Worm (Caenorhabditis elegans) whole organism, L2 larva: ENCODE results near the gene msp-56.
A peak's percentile ranks its signal among the peaks of the same experiment; 100 is the strongest.

Source experiments
- C34F6.9 ChIP-seq: fragments of 150-350 bp; optimal IDR thresholded peaks from 2 replicates; lab custom pipeline; 2014; ENCODE audit warnings: missing biosample characterization, missing genetic modification characterization
- F13H6.1 ChIP-seq: sonication (generic microtip); optimal IDR thresholded peaks from 2 replicates; lab custom pipeline; 2016; ENCODE audit warnings: missing genetic modification characterization, missing compliant biosample characterization
- Y55F3AM.14 ChIP-seq: fragments of 200-800 bp; sonication (Bioruptor generic); optimal IDR thresholded peaks from 2 replicates; lab custom pipeline; 2018; ENCODE audit warnings: mild to moderate bottlenecking, missing genetic modification characterization, missing compliant biosample characterization
- ZK546.5 ChIP-seq: sonication (generic microtip); optimal IDR thresholded peaks from 2 replicates; lab custom pipeline; 2017; ENCODE audit warnings: missing biosample characterization, missing genetic modification characterization
- alr-1 ChIP-seq: fragments of 150-350 bp; optimal IDR thresholded peaks from 2 replicates; lab custom pipeline; 2014; ENCODE audit warnings: missing biosample characterization, missing genetic modification characterization
- aly-2 ChIP-seq: fragments of 150-350 bp; optimal IDR thresholded peaks from 2 replicates; lab custom pipeline; 2014; ENCODE audit warnings: missing biosample characterization, missing genetic modification characterization
- ama-1 ChIP-seq: fragments of 150-350 bp; optimal IDR thresholded peaks from 2 replicates; lab custom pipeline; 2018; ENCODE audit warnings: inconsistent platforms
- blmp-1 ChIP-seq: sonication (generic microtip); optimal IDR thresholded peaks from 2 replicates; lab custom pipeline; 2017; ENCODE audit warnings: missing genetic modification characterization, mild to moderate bottlenecking, missing compliant biosample characterization, antibody characterized with exemption, moderate library complexity; ENCODE audit not compliant: insufficient read depth
- ceh-16 ChIP-seq: fragments of 150-350 bp; optimal IDR thresholded peaks from 2 replicates; lab custom pipeline; 2014; ENCODE audit warnings: missing biosample characterization, missing genetic modification characterization
- crh-2 ChIP-seq: sonication (generic microtip); optimal IDR thresholded peaks from 2 replicates; lab custom pipeline; 2017; ENCODE audit warnings: missing biosample characterization, missing genetic modification characterization
- egl-27 ChIP-seq: sonication (generic microtip); optimal IDR thresholded peaks from 3 replicates; lab custom pipeline; 2017; ENCODE audit warnings: missing biosample characterization, missing genetic modification reagents, missing genetic modification characterization
- elt-1 ChIP-seq: fragments of 150-350 bp; optimal IDR thresholded peaks from 2 replicates; lab custom pipeline; 2014; ENCODE audit warnings: missing biosample characterization, missing genetic modification characterization
- elt-3 ChIP-seq: sonication (generic microtip); optimal IDR thresholded peaks from 2 replicates; lab custom pipeline; 2017; ENCODE audit warnings: missing biosample characterization, missing genetic modification characterization
- fos-1 ChIP-seq: fragments of 150-350 bp; optimal IDR thresholded peaks from 2 replicates; lab custom pipeline; 2014; ENCODE audit warnings: missing biosample characterization, missing genetic modification characterization
- gmeb-1 ChIP-seq: fragments of 150-350 bp; optimal IDR thresholded peaks from 2 replicates; lab custom pipeline; 2014; ENCODE audit warnings: missing biosample characterization, missing genetic modification characterization
- lin-13 ChIP-seq: fragments of 150-350 bp; optimal IDR thresholded peaks from 2 replicates; lab custom pipeline; 2014; ENCODE audit warnings: missing biosample characterization, missing genetic modification reagents, missing genetic modification characterization
- lin-39 ChIP-seq: fragments of 150-350 bp; optimal IDR thresholded peaks from 2 replicates; lab custom pipeline; 2014; ENCODE audit warnings: missing biosample characterization, missing genetic modification reagents, missing genetic modification characterization
- lsy-2 ChIP-seq, 2 experiments: fragments of 150-350 bp in 1 of 2; sonication (generic microtip) in 1 of 2; optimal IDR thresholded peaks; 2 replicates each; lab custom pipeline; 2014 to 2017; ENCODE audit warnings: missing biosample characterization in 2 of 2, missing genetic modification characterization in 2 of 2
- mbf-1 ChIP-seq: sonication (generic microtip); optimal IDR thresholded peaks from 2 replicates; lab custom pipeline; 2017; ENCODE audit warnings: missing biosample characterization, missing genetic modification characterization
- mdl-1 ChIP-seq, 2 experiments: fragments of 150-350 bp in 1 of 2; sonication (generic microtip) in 1 of 2; optimal IDR thresholded peaks; 2 replicates each; lab custom pipeline; 2017; ENCODE audit warnings: missing biosample characterization in 2 of 2, missing genetic modification characterization in 2 of 2
- nhr-11 ChIP-seq: fragments of 150-350 bp; optimal IDR thresholded peaks from 2 replicates; lab custom pipeline; 2014; ENCODE audit warnings: missing biosample characterization, missing genetic modification characterization
- nhr-12 ChIP-seq: fragments of 150-350 bp; optimal IDR thresholded peaks from 2 replicates; lab custom pipeline; 2014; ENCODE audit warnings: missing biosample characterization, missing genetic modification characterization
- nhr-129 ChIP-seq: fragments of 150-350 bp; optimal IDR thresholded peaks from 2 replicates; lab custom pipeline; 2014; ENCODE audit warnings: missing biosample characterization, missing genetic modification characterization
- nhr-21 ChIP-seq: fragments of 150-350 bp; optimal IDR thresholded peaks from 2 replicates; lab custom pipeline; 2014; ENCODE audit warnings: missing biosample characterization, missing genetic modification characterization
- nhr-237 ChIP-seq: fragments of 150-350 bp; optimal IDR thresholded peaks from 2 replicates; lab custom pipeline; 2014; ENCODE audit warnings: missing biosample characterization, missing genetic modification characterization
- nhr-25 ChIP-seq: fragments of 150-350 bp; sonication (generic microtip); optimal IDR thresholded peaks from 3 replicates; lab custom pipeline; 2014; ENCODE audit warnings: missing biosample characterization, missing genetic modification characterization
- nhr-6 ChIP-seq: fragments of 150-350 bp; optimal IDR thresholded peaks from 2 replicates; lab custom pipeline; 2014; ENCODE audit warnings: missing biosample characterization, missing genetic modification characterization
- nhr-77 ChIP-seq: fragments of 150-350 bp; optimal IDR thresholded peaks from 2 replicates; lab custom pipeline; 2014; ENCODE audit warnings: missing biosample characterization, missing genetic modification characterization
- sem-4 ChIP-seq: fragments of 150-350 bp; optimal IDR thresholded peaks from 2 replicates; lab custom pipeline; 2014; ENCODE audit warnings: missing biosample characterization, missing genetic modification reagents, missing genetic modification characterization
- skn-1 ChIP-seq: sonication (generic microtip); optimal IDR thresholded peaks from 2 replicates; lab custom pipeline; 2017; ENCODE audit warnings: missing biosample characterization, missing genetic modification characterization
- sma-3 ChIP-seq: sonication (generic microtip); optimal IDR thresholded peaks from 2 replicates; lab custom pipeline; 2016; ENCODE audit warnings: missing genetic modification reagents, missing genetic modification characterization, missing compliant biosample characterization
- sma-9 ChIP-seq, 2 experiments: fragments of 150-350 bp in 1 of 2; sonication (generic microtip) in 1 of 2; optimal IDR thresholded peaks; 2 replicates each; lab custom pipeline; 2014 to 2016; ENCODE audit warnings: missing genetic modification characterization in 2 of 2, mild to moderate bottlenecking in 1 of 2, missing biosample characterization in 1 of 2, missing compliant biosample characterization in 1 of 2, missing genetic modification reagents in 1 of 2, moderate library complexity in 1 of 2
- snpc-4 ChIP-seq: fragments of 150-350 bp; optimal IDR thresholded peaks from 2 replicates; lab custom pipeline; 2014; ENCODE audit warnings: missing biosample characterization, missing genetic modification characterization
- unc-55 ChIP-seq: fragments of 150-350 bp; sonication (generic microtip); optimal IDR thresholded peaks from 3 replicates; lab custom pipeline; 2014; ENCODE audit warnings: missing biosample characterization, missing genetic modification reagents, missing genetic modification characterization
- zag-1 ChIP-seq: fragments of 150-350 bp; optimal IDR thresholded peaks from 2 replicates; lab custom pipeline; 2014; ENCODE audit warnings: missing biosample characterization, missing genetic modification characterization
- ztf-1 ChIP-seq: fragments of 200-800 bp; sonication (Bioruptor generic); conservative IDR thresholded peaks from 2 replicates; pipeline ENCODE4 v1.3.6; 2022; ENCODE audit warnings: missing genetic modification characterization, missing compliant biosample characterization
- ztf-11 ChIP-seq: sonication (generic microtip); optimal IDR thresholded peaks from 2 replicates; lab custom pipeline; 2017; ENCODE audit warnings: missing biosample characterization, missing genetic modification characterization

Gene msp-56

ce11 chrIV:9869344-9869743, 28.0 kb downstream of the msp-56 start:
- no peak for TF ChIP-seq sem-4 (tag; lab: Kevin White, UChicago)
- TF ChIP-seq nhr-21, result no peak
- TF ChIP-seq crh-2, result no peak
- TF ChIP-seq nhr-11 (tag; lab: Kevin White, UChicago), result no peak
- no peak for TF ChIP-seq nhr-25 (tag; lab: Kevin White, UChicago)
- no peak for TF ChIP-seq nhr-12
- TF ChIP-seq alr-1 (tag; lab: Kevin White, UChicago), result no peak
- TF ChIP-seq elt-1 (tag; lab: Kevin White, UChicago), result no peak

ce11 chrIV:9872210-9872609, 30.9 kb downstream of the msp-56 start:
- TF ChIP-seq sma-9 (GFP tag; optimal IDR thresholded peaks at IDR 0.05; lab: Kevin White, UChicago), result peak; percentile 9
- no peak for TF ChIP-seq sma-9 (tag; optimal IDR thresholded peaks at IDR 0.05; lab: Kevin White, UChicago)
- peak; percentile 53 for TF ChIP-seq nhr-25 (tag; lab: Kevin White, UChicago)
- no peak for TF ChIP-seq gmeb-1 (tag; lab: Kevin White, UChicago)

ce11 chrIV:9872786-9873185, 31.4 kb downstream of the msp-56 start:
- TF ChIP-seq lsy-2 (tag; optimal IDR thresholded peaks at IDR 0.05; lab: Kevin White, UChicago), result peak in 1 of 2 experiments; percentile 34
- TF ChIP-seq nhr-237 (tag; lab: Kevin White, UChicago), result no peak
- peak; percentile 81 for TF ChIP-seq fos-1 (tag; lab: Kevin White, UChicago)
- peak; percentile 32 for TF ChIP-seq skn-1 (tag; lab: Kevin White, UChicago)
- TF ChIP-seq C34F6.9, result peak; percentile 35
- peak; percentile 9 for TF ChIP-seq unc-55 (GFP tag; lab: Kevin White, UChicago)
- no peak for TF ChIP-seq aly-2 (tag; lab: Kevin White, UChicago)
- TF ChIP-seq ztf-11 (tag; lab: Kevin White, UChicago), result no peak
- peak; percentile 78 for TF ChIP-seq crh-2
- peak; percentile 70 for TF ChIP-seq sma-9 (GFP tag; optimal IDR thresholded peaks at IDR 0.05; lab: Kevin White, UChicago)
- no peak for TF ChIP-seq sma-9 (tag; optimal IDR thresholded peaks at IDR 0.05; lab: Kevin White, UChicago)
- peak; percentile 57 for TF ChIP-seq zag-1 (tag; lab: Kevin White, UChicago)
- TF ChIP-seq F13H6.1 (tag; lab: Kevin White, UChicago), result peak; percentile 36
- TF ChIP-seq nhr-129 (tag; lab: Kevin White, UChicago), result peak; percentile 47

ce11 chrIV:9873837-9874236, 32.5 kb downstream of the msp-56 start:
- peak in 1 of 2 experiments; percentile 23 for TF ChIP-seq mdl-1 (tag; optimal IDR thresholded peaks at IDR 0.05; lab: Kevin White, UChicago)
- no peak for TF ChIP-seq elt-3
- no peak for TF ChIP-seq skn-1 (tag; lab: Kevin White, UChicago)
- peak; percentile 61 for TF ChIP-seq ceh-16 (tag; lab: Kevin White, UChicago)
- TF ChIP-seq ama-1 (lab: Kevin White, UChicago), result peak; percentile 36
- no peak for TF ChIP-seq nhr-77
- TF ChIP-seq zag-1 (tag; lab: Kevin White, UChicago), result no peak
- no peak for TF ChIP-seq mbf-1 (tag; lab: Kevin White, UChicago)
- peak; percentile 69 for TF ChIP-seq unc-55 (GFP tag; lab: Kevin White, UChicago)
- TF ChIP-seq lin-13, result peak; percentile 28
- peak; percentile 53 for TF ChIP-seq egl-27 (tag; lab: Kevin White, UChicago)
- no peak for TF ChIP-seq Y55F3AM.14
- no peak for TF ChIP-seq lin-39 (tag; lab: Kevin White, UChicago)
- TF ChIP-seq fos-1 (tag; lab: Kevin White, UChicago), result peak; percentile 64
- TF ChIP-seq alr-1 (tag; lab: Kevin White, UChicago), result no peak
- TF ChIP-seq nhr-237 (tag; lab: Kevin White, UChicago), result no peak
- TF ChIP-seq nhr-6 (tag; lab: Kevin White, UChicago), result peak; percentile 54
- TF ChIP-seq F13H6.1 (tag; lab: Kevin White, UChicago), result peak; percentile 73
- peak; percentile 61 for TF ChIP-seq C34F6.9
- TF ChIP-seq ztf-1 (GFP tag; lab: Robert Waterston, UW), result no peak
- TF ChIP-seq nhr-129 (tag; lab: Kevin White, UChicago), result peak; percentile 78
- peak in 1 of 2 experiments; percentile 56 for TF ChIP-seq lsy-2 (tag; optimal IDR thresholded peaks at IDR 0.05; lab: Kevin White, UChicago)
- TF ChIP-seq gmeb-1 (tag; lab: Kevin White, UChicago), result peak; percentile 11
- TF ChIP-seq nhr-21, result peak; percentile 39
- TF ChIP-seq elt-1 (tag; lab: Kevin White, UChicago), result no peak
- peak; percentile 68 for TF ChIP-seq sma-9 (GFP tag; optimal IDR thresholded peaks at IDR 0.05; lab: Kevin White, UChicago)
- no peak for TF ChIP-seq sma-9 (tag; optimal IDR thresholded peaks at IDR 0.05; lab: Kevin White, UChicago)
- TF ChIP-seq blmp-1, result peak; percentile 14
- TF ChIP-seq ZK546.5, result no peak
- peak; percentile 90 for TF ChIP-seq crh-2
- TF ChIP-seq snpc-4, result no peak
- peak; percentile 10 for TF ChIP-seq sma-3 (GFP tag; lab: Kevin White, UChicago)
- TF ChIP-seq nhr-25 (tag; lab: Kevin White, UChicago), result peak; percentile 25
